Worm (Caenorhabditis elegans) whole organism, L4 larva: ENCODE measurements around the gene unc-116.

Source experiments
- T26A8.4 ChIP-seq: fragments of 200-800 bp; sonication (Bioruptor generic); IDR thresholded peaks from 2 replicates; pipeline ENCODE4 v1.3.6; 2022; ENCODE audit warnings: missing genetic modification characterization, missing compliant biosample characterization
- Y105C5A.15 ChIP-seq: fragments of 200-800 bp; sonication (Bioruptor generic); IDR thresholded peaks from 2 replicates; pipeline ENCODE4 v1.3.6; 2022; ENCODE audit warnings: missing genetic modification characterization, missing compliant biosample characterization
- Y48G9A.11 ChIP-seq: fragments of 200-800 bp; sonication (Bioruptor generic); IDR thresholded peaks from 2 replicates; pipeline ENCODE4 v1.3.6; 2022; ENCODE audit warnings: missing genetic modification reagents, missing genetic modification characterization, missing compliant biosample characterization
- Y75B8A.6 ChIP-seq: fragments of 200-800 bp; sonication (Bioruptor generic); IDR thresholded peaks from 2 replicates; pipeline ENCODE4 v1.3.6; 2022; ENCODE audit warnings: missing genetic modification reagents, missing genetic modification characterization, missing compliant biosample characterization
- ZK337.2 ChIP-seq: fragments of 200-800 bp; sonication (Bioruptor generic); IDR thresholded peaks from 2 replicates; pipeline ENCODE4 v1.3.6; 2022; ENCODE audit warnings: missing genetic modification reagents, missing genetic modification characterization, missing compliant biosample characterization
- ZK546.5 ChIP-seq, 2 experiments: sonication (generic microtip); optimal IDR thresholded peaks; 2 replicates each; lab custom pipeline; 2017; ENCODE audit warnings: missing biosample characterization in 2 of 2, missing genetic modification characterization in 2 of 2
- ama-1 ChIP-seq: fragments of 150-350 bp; optimal IDR thresholded peaks from 2 replicates; lab custom pipeline; 2014; ENCODE audit warnings: inconsistent platforms, mixed read lengths
- attf-4 ChIP-seq: sonication (generic microtip); optimal IDR thresholded peaks from 3 replicates; lab custom pipeline; 2017; ENCODE audit warnings: missing biosample characterization, missing genetic modification characterization
- ceh-20 ChIP-seq: fragments of 200-800 bp; sonication (Bioruptor generic); IDR thresholded peaks from 2 replicates; pipeline ENCODE4 v1.3.6; 2022; ENCODE audit warnings: missing genetic modification reagents, missing genetic modification characterization, missing compliant biosample characterization
- ceh-28 ChIP-seq: fragments of 150-350 bp; optimal IDR thresholded peaks from 2 replicates; lab custom pipeline; 2014; ENCODE audit warnings: missing biosample characterization, missing genetic modification reagents, missing genetic modification characterization
- ceh-44 ChIP-seq: fragments of 200-800 bp; sonication (Bioruptor generic); IDR thresholded peaks from 2 replicates; pipeline ENCODE4 v1.3.6; 2022; ENCODE audit warnings: missing genetic modification reagents, missing genetic modification characterization, missing compliant biosample characterization
- ceh-82 ChIP-seq: sonication (generic microtip); optimal IDR thresholded peaks from 2 replicates; lab custom pipeline; 2017; ENCODE audit warnings: missing biosample characterization, missing genetic modification characterization
- cey-2 ChIP-seq: sonication (generic microtip); optimal IDR thresholded peaks from 3 replicates; lab custom pipeline; 2017; ENCODE audit warnings: missing genetic modification characterization, mild to moderate bottlenecking, missing compliant biosample characterization, antibody characterized with exemption, borderline replicate concordance; ENCODE audit not compliant: insufficient read depth
- daf-12 ChIP-seq: fragments of 150-350 bp; optimal IDR thresholded peaks from 2 replicates; lab custom pipeline; 2014; ENCODE audit warnings: missing biosample characterization, missing genetic modification reagents, missing genetic modification characterization
- dmd-8 ChIP-seq: fragments of 200-800 bp; sonication (Bioruptor generic); IDR thresholded peaks from 2 replicates; pipeline ENCODE4 v1.3.6; 2022; ENCODE audit warnings: missing genetic modification characterization, missing compliant biosample characterization
- dve-1 ChIP-seq: sonication (generic microtip); optimal IDR thresholded peaks from 2 replicates; lab custom pipeline; 2017; ENCODE audit warnings: antibody characterized with exemption, mild to moderate bottlenecking, missing genetic modification characterization, missing compliant biosample characterization; ENCODE audit not compliant: insufficient read depth
- fkh-10 ChIP-seq: fragments of 150-350 bp; optimal IDR thresholded peaks from 2 replicates; lab custom pipeline; 2014; ENCODE audit warnings: missing biosample characterization, missing genetic modification reagents, missing genetic modification characterization
- fos-1 ChIP-seq: fragments of 150-350 bp; optimal IDR thresholded peaks from 2 replicates; lab custom pipeline; 2014; ENCODE audit warnings: missing biosample characterization, missing genetic modification characterization
- gei-8 ChIP-seq: fragments of 200-800 bp; sonication (Bioruptor generic); optimal IDR thresholded peaks from 2 replicates; lab custom pipeline; 2018; ENCODE audit warnings: mild to moderate bottlenecking, missing genetic modification characterization, missing compliant biosample characterization
- hlh-11 ChIP-seq: fragments of 200-800 bp; sonication (Bioruptor generic); optimal IDR thresholded peaks from 2 replicates; lab custom pipeline; 2018; ENCODE audit warnings: mild to moderate bottlenecking, missing genetic modification characterization, missing compliant biosample characterization
- hlh-30 ChIP-seq: sonication (generic microtip); optimal IDR thresholded peaks from 2 replicates; lab custom pipeline; 2017; ENCODE audit warnings: antibody characterized with exemption, mild to moderate bottlenecking, missing genetic modification characterization, missing compliant biosample characterization; ENCODE audit not compliant: insufficient read depth
- hmg-1.1 ChIP-seq: fragments of 200-800 bp; sonication (Bioruptor generic); IDR thresholded peaks from 2 replicates; pipeline ENCODE4 v1.3.6; 2022; ENCODE audit warnings: missing genetic modification reagents, missing genetic modification characterization, missing compliant biosample characterization
- lin-13 ChIP-seq: fragments of 150-350 bp; optimal IDR thresholded peaks from 2 replicates; lab custom pipeline; 2014; ENCODE audit warnings: missing biosample characterization, missing genetic modification reagents, missing genetic modification characterization
- lin-38 ChIP-seq: fragments of 200-800 bp; sonication (Bioruptor generic); IDR thresholded peaks from 2 replicates; pipeline ENCODE4 v1.3.6; 2022; ENCODE audit warnings: missing genetic modification reagents, missing genetic modification characterization, missing compliant biosample characterization
- lin-39 ChIP-seq: fragments of 150-350 bp; optimal IDR thresholded peaks from 2 replicates; lab custom pipeline; 2014; ENCODE audit warnings: missing biosample characterization, missing genetic modification reagents, missing genetic modification characterization
- lir-3 ChIP-seq: sonication (generic microtip); optimal IDR thresholded peaks from 2 replicates; lab custom pipeline; 2016; ENCODE audit warnings: mild to moderate bottlenecking, missing genetic modification characterization, missing compliant biosample characterization
- lsy-2 ChIP-seq, 2 experiments: fragments of 150-350 bp in 1 of 2; sonication (generic microtip) in 1 of 2; optimal IDR thresholded peaks; 2 replicates each; lab custom pipeline; 2014 to 2017; ENCODE audit warnings: missing biosample characterization in 2 of 2, missing genetic modification characterization in 2 of 2
- madf-5 ChIP-seq, 2 experiments: fragments of 200-800 bp; sonication (Bioruptor generic); IDR thresholded peaks; 2 replicates each; pipeline ENCODE4 v1.3.6; 2022; ENCODE audit warnings: missing compliant biosample characterization in 2 of 2, missing genetic modification characterization in 2 of 2
- madf-9 ChIP-seq: fragments of 200-800 bp; sonication (Bioruptor generic); conservative IDR thresholded peaks from 2 replicates; pipeline ENCODE4 v1.3.6; 2022; ENCODE audit warnings: missing genetic modification reagents, missing genetic modification characterization, missing compliant biosample characterization
- mdl-1 ChIP-seq, 2 experiments: fragments of 150-350 bp in 1 of 2; sonication (generic microtip) in 1 of 2; optimal IDR thresholded peaks; 2 replicates each; lab custom pipeline; 2014 to 2017; ENCODE audit warnings: missing biosample characterization in 2 of 2, missing genetic modification characterization in 2 of 2
- mdt-29 ChIP-seq: fragments of 200-800 bp; sonication (Bioruptor generic); IDR thresholded peaks from 2 replicates; pipeline ENCODE4 v1.3.6; 2022; ENCODE audit warnings: missing genetic modification reagents, missing genetic modification characterization, missing compliant biosample characterization
- mep-1 ChIP-seq: fragments of 150-350 bp; sonication (generic microtip); optimal IDR thresholded peaks from 3 replicates; lab custom pipeline; 2014; ENCODE audit warnings: missing biosample characterization, missing genetic modification characterization
- nhr-11 ChIP-seq: fragments of 150-350 bp; optimal IDR thresholded peaks from 2 replicates; lab custom pipeline; 2014; ENCODE audit warnings: missing biosample characterization, missing genetic modification characterization
- nhr-25 ChIP-seq: sonication (generic microtip); optimal IDR thresholded peaks from 2 replicates; lab custom pipeline; 2017; ENCODE audit warnings: missing genetic modification characterization, mild to moderate bottlenecking, missing compliant biosample characterization, antibody characterized with exemption, moderate library complexity, borderline replicate concordance; ENCODE audit not compliant: insufficient read depth
- nhr-28 ChIP-seq: fragments of 150-350 bp; optimal IDR thresholded peaks from 2 replicates; lab custom pipeline; 2014; ENCODE audit warnings: missing biosample characterization, missing genetic modification characterization
- nhr-41 ChIP-seq: fragments of 200-800 bp; sonication (Bioruptor generic); IDR thresholded peaks from 2 replicates; pipeline ENCODE4 v1.3.6; 2022; ENCODE audit warnings: missing genetic modification reagents, missing genetic modification characterization, missing compliant biosample characterization
- nhr-42 ChIP-seq: fragments of 200-800 bp; sonication (Bioruptor generic); IDR thresholded peaks from 2 replicates; pipeline ENCODE4 v1.3.6; 2022; ENCODE audit warnings: missing genetic modification characterization, missing compliant biosample characterization
- nhr-48 ChIP-seq: sonication (generic microtip); optimal IDR thresholded peaks from 2 replicates; lab custom pipeline; 2016; ENCODE audit warnings: mild to moderate bottlenecking, missing genetic modification characterization, missing compliant biosample characterization
- nhr-76 ChIP-seq: fragments of 150-350 bp; optimal IDR thresholded peaks from 2 replicates; lab custom pipeline; 2014; ENCODE audit warnings: missing biosample characterization, missing genetic modification characterization
- pha-4 ChIP-seq, 2 experiments: fragments of 150-350 bp in 1 of 2; fragments of 200-800 bp in 1 of 2; sonication (Bioruptor generic) in 1 of 2; IDR thresholded peaks in 1 of 2; optimal IDR thresholded peaks in 1 of 2; 2 replicates each; pipeline versions ENCODE4 v1.3.6 to Lab custom; 2014 to 2022; ENCODE audit warnings: missing genetic modification characterization in 2 of 2, missing genetic modification reagents in 2 of 2, missing biosample characterization in 1 of 2, missing compliant biosample characterization in 1 of 2
- sdz-12 ChIP-seq: fragments of 200-800 bp; sonication (Bioruptor generic); optimal IDR thresholded peaks from 2 replicates; lab custom pipeline; 2018; ENCODE audit warnings: mild to moderate bottlenecking, missing genetic modification characterization, missing compliant biosample characterization
- snpc-4 ChIP-seq: fragments of 150-350 bp; optimal IDR thresholded peaks from 2 replicates; lab custom pipeline; 2014; ENCODE audit warnings: missing biosample characterization, missing genetic modification characterization
- spr-1 ChIP-seq: sonication (generic microtip); optimal IDR thresholded peaks from 2 replicates; lab custom pipeline; 2016; ENCODE audit warnings: mild to moderate bottlenecking, missing genetic modification characterization, missing compliant biosample characterization
- spr-3 ChIP-seq: fragments of 200-800 bp; sonication (Bioruptor generic); optimal IDR thresholded peaks from 2 replicates; lab custom pipeline; 2018; ENCODE audit warnings: mild to moderate bottlenecking, missing genetic modification characterization, missing compliant biosample characterization
- tag-97 ChIP-seq: fragments of 200-800 bp; sonication (Bioruptor generic); IDR thresholded peaks from 2 replicates; pipeline ENCODE4 v1.3.6; 2022; ENCODE audit warnings: missing genetic modification characterization, missing compliant biosample characterization
- unc-130 ChIP-seq: sonication (generic microtip); optimal IDR thresholded peaks from 2 replicates; lab custom pipeline; 2016; ENCODE audit warnings: missing genetic modification reagents, missing genetic modification characterization, missing compliant biosample characterization
- zag-1 ChIP-seq: fragments of 150-350 bp; optimal IDR thresholded peaks from 2 replicates; lab custom pipeline; 2014; ENCODE audit warnings: missing biosample characterization, missing genetic modification characterization
- zfp-2 ChIP-seq: sonication (generic microtip); optimal IDR thresholded peaks from 2 replicates; lab custom pipeline; 2016; ENCODE audit warnings: mild to moderate bottlenecking, missing genetic modification characterization, missing compliant biosample characterization
- zip-11 ChIP-seq: fragments of 200-800 bp; sonication (Bioruptor generic); IDR thresholded peaks from 2 replicates; pipeline ENCODE4 v1.3.6; 2022; ENCODE audit warnings: missing genetic modification characterization, missing compliant biosample characterization
- zip-2 ChIP-seq: fragments of 150-350 bp; optimal IDR thresholded peaks from 2 replicates; lab custom pipeline; 2014; ENCODE audit warnings: missing biosample characterization, missing genetic modification characterization
- ztf-11 ChIP-seq: fragments of 150-350 bp; optimal IDR thresholded peaks from 2 replicates; lab custom pipeline; 2014; ENCODE audit warnings: missing biosample characterization, missing genetic modification characterization

The unc-116 gene

ce11 chrIII:8319100-8319499 is 35.9 kb downstream of the unc-116 start, which contains the start of gene F10E9.11 (continued):
- TF ChIP-seq hmg-1.1, result peak; percentile 63
- TF ChIP-seq zag-1, result no peak
- TF ChIP-seq attf-4 (tag; lab: Kevin White, UChicago), result no peak
- no peak for TF ChIP-seq daf-12 (tag; lab: Kevin White, UChicago)
- TF ChIP-seq ceh-20 (GFP tag; lab: Robert Waterston, UW), result peak; percentile 26; the same call in 1 of the 2 replicates
- TF ChIP-seq mdt-29 (GFP tag; lab: Robert Waterston, UW), result no peak
- no peak for TF ChIP-seq ama-1 (lab: Kevin White, UChicago)
- peak; percentile 15 for TF ChIP-seq nhr-25 (tag; lab: Kevin White, UChicago)
- no peak for TF ChIP-seq zfp-2 (tag; lab: Kevin White, UChicago)
- no peak for TF ChIP-seq Y105C5A.15 (GFP tag; lab: Robert Waterston, UW)
- no peak for TF ChIP-seq mdl-1 (tag; optimal IDR thresholded peaks at IDR 0.05; lab: Kevin White, UChicago)
- TF ChIP-seq unc-130 (GFP tag; lab: Kevin White, UChicago), result peak; percentile 96
- no peak for TF ChIP-seq ceh-28 (tag; lab: Kevin White, UChicago)
- peak; percentile 82 for TF ChIP-seq Y48G9A.11 (GFP tag; lab: Robert Waterston, UW)
- peak; percentile 55 for TF ChIP-seq spr-1 (tag; lab: Kevin White, UChicago)
- peak; percentile 83 for TF ChIP-seq ZK337.2 (GFP tag; lab: Robert Waterston, UW)
- peak; percentile 28 to 88 for TF ChIP-seq lsy-2 (tag; optimal IDR thresholded peaks at IDR 0.05; lab: Kevin White, UChicago)
- TF ChIP-seq nhr-28 (tag; lab: Kevin White, UChicago), result peak; percentile 4
- TF ChIP-seq madf-5 (GFP tag; IDR thresholded peaks at IDR 0.05; lab: Robert Waterston, UW), result no peak
- TF ChIP-seq nhr-41 (GFP tag; lab: Robert Waterston, UW), result no peak
- peak; percentile 57 for TF ChIP-seq hlh-30
- peak; percentile 48; the same call in 1 of the 2 replicates for TF ChIP-seq ceh-44
- TF ChIP-seq ZK546.5 (tag; optimal IDR thresholded peaks at IDR 0.05; lab: Kevin White, UChicago), result no peak
- TF ChIP-seq dve-1 (tag; lab: Kevin White, UChicago), result peak; percentile 72
- TF ChIP-seq T26A8.4, result peak; percentile 45; the same call in 1 of the 2 replicates
- peak; percentile 58 for TF ChIP-seq mep-1 (tag; lab: Kevin White, UChicago)
- TF ChIP-seq gei-8, result no peak
- peak; percentile 51; the same call in 1 of the 2 replicates for TF ChIP-seq madf-9 (GFP tag; lab: Robert Waterston, UW)
- TF ChIP-seq zip-2, result no peak
- peak; percentile 24 for TF ChIP-seq nhr-48
- no peak for TF ChIP-seq fkh-10 (GFP tag; lab: Kevin White, UChicago)
- TF ChIP-seq nhr-76 (tag; lab: Kevin White, UChicago), result no peak
- no peak for TF ChIP-seq Y75B8A.6 (GFP tag; lab: Robert Waterston, UW)
- no peak for TF ChIP-seq nhr-42
- no peak for TF ChIP-seq lir-3 (tag; lab: Kevin White, UChicago)
- TF ChIP-seq ztf-11 (tag; lab: Kevin White, UChicago), result no peak
- TF ChIP-seq lin-38 (GFP tag; lab: Robert Waterston, UW), result peak; percentile 78
- TF ChIP-seq spr-3 (GFP tag; lab: Kevin White, UChicago), result no peak
- TF ChIP-seq lin-13, result peak; percentile 22
- TF ChIP-seq hlh-11 (tag; lab: Kevin White, UChicago), result no peak
- no peak for TF ChIP-seq cey-2 (tag; lab: Kevin White, UChicago)
- no peak for TF ChIP-seq tag-97 (GFP tag; lab: Robert Waterston, UW)
- no peak for TF ChIP-seq sdz-12 (GFP tag; lab: Kevin White, UChicago)
- no peak for TF ChIP-seq fos-1 (tag; lab: Kevin White, UChicago)
- TF ChIP-seq nhr-11 (tag; lab: Kevin White, UChicago), result peak; percentile 18
- no peak for TF ChIP-seq ceh-82
- no peak for TF ChIP-seq lin-39
- no peak for TF ChIP-seq zip-11 (GFP tag; lab: Robert Waterston, UW)
- no peak for TF ChIP-seq dmd-8 (GFP tag; lab: Robert Waterston, UW)
- no peak for TF ChIP-seq pha-4 (GFP tag; IDR thresholded peaks at IDR 0.05; lab: Robert Waterston, UW)
- peak; percentile 18 for TF ChIP-seq pha-4 (tag; optimal IDR thresholded peaks at IDR 0.05; lab: Kevin White, UChicago)
- no peak for TF ChIP-seq snpc-4 (tag; lab: Kevin White, UChicago)
